Fruit fly (Drosophila melanogaster): ENCODE measurements around the gene CG16984.
A peak's percentile ranks its signal among the peaks of the same experiment; 100 is the strongest.

DNA sequence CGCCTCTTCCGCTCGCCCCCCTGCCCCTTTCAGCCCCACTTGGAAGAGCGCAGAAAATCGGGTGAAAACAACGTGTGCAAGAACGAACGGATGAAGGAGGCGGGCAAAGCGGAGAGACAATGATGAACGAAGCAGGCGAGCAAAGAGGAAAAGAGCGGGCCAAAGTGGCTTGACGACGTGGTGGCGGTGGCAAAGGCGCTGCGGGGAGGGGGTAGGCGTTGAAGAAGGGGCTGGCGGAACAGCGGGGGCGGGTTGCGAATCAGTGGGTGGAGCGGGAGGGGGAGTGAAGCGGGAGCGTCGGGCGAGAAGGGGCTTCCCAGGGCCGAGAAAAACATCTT lies 37.2 kb downstream of the CG16984 start:
- TF ChIP-seq Gug (GFP tag; IDR thresholded peaks at IDR 0.05) = no peak
- TF ChIP-seq Sox102F (GFP tag; optimal IDR thresholded peaks at IDR 0.05) = no peak
- no peak for TF ChIP-seq CG8119 (GFP tag; IDR thresholded peaks at IDR 0.05)
- no peak for TF ChIP-seq dac (GFP tag; optimal IDR thresholded peaks at IDR 0.05)
- TF ChIP-seq CG15336 (GFP tag; IDR thresholded peaks at IDR 0.05) = peak; percentile 45; the same call in 1 of the 2 replicates
- TF ChIP-seq CG34406 (GFP tag; optimal IDR thresholded peaks at IDR 0.05) = no peak
- no peak for TF ChIP-seq Eip75B (GFP tag; optimal IDR thresholded peaks at IDR 0.05)
- TF ChIP-seq CG6163 (GFP tag; IDR thresholded peaks at IDR 0.05) = peak; percentile 72

Data from whole organism, prepupa.